Fruit fly (Drosophila melanogaster) whole organism, embryonic: ENCODE data around the gene Pfdn2.

Experiments used
- C15 ChIP-seq: fragments of 200-800 bp; sonication (Bioruptor generic); IDR thresholded peaks from 3 replicates; pipeline ENCODE4 v1.3.6; 2022; ENCODE audit warnings: missing biosample characterization, missing genetic modification characterization
- CG10274 ChIP-seq: fragments of 200-800 bp; sonication (Bioruptor generic); optimal IDR thresholded peaks from 3 replicates; lab custom pipeline; 2017; ENCODE audit warnings: missing biosample characterization, mild to moderate bottlenecking, missing genetic modification characterization
- CG10366 ChIP-seq: fragments of 200-800 bp; sonication (Bioruptor generic); IDR thresholded peaks from 2 replicates; pipeline ENCODE4 v1.3.6; 2022; ENCODE audit warnings: missing biosample characterization, missing genetic modification characterization
- CG11398 ChIP-seq: fragments of 200-800 bp; sonication (Bioruptor generic); optimal IDR thresholded peaks from 2 replicates; lab custom pipeline; 2016; ENCODE audit warnings: missing biosample characterization, missing genetic modification characterization
- CG1233 ChIP-seq: fragments of 200-800 bp; sonication (Bioruptor generic); optimal IDR thresholded peaks from 4 replicates; lab custom pipeline; 2018; ENCODE audit warnings: missing biosample characterization, mild to moderate bottlenecking, missing genetic modification characterization
- CG14667 ChIP-seq: fragments of 200-800 bp; sonication (Bioruptor generic); IDR thresholded peaks from 2 replicates; pipeline ENCODE4 v1.3.6; 2022; ENCODE audit warnings: missing biosample characterization, missing genetic modification characterization
- CG14965 ChIP-seq: fragments of 200-800 bp; sonication (Bioruptor generic); optimal IDR thresholded peaks from 2 replicates; lab custom pipeline; 2016; ENCODE audit warnings: missing biosample characterization, missing genetic modification characterization, borderline replicate concordance
- CG17385 ChIP-seq: fragments of 200-800 bp; sonication (Bioruptor generic); optimal IDR thresholded peaks from 3 replicates; lab custom pipeline; 2018; ENCODE audit warnings: missing biosample characterization, mild to moderate bottlenecking, missing genetic modification characterization
- CG17829 ChIP-seq: fragments of 200-800 bp; optimal IDR thresholded peaks from 2 replicates; lab custom pipeline; 2019; ENCODE audit warnings: missing biosample characterization, mild to moderate bottlenecking, missing genetic modification characterization, moderate library complexity
- CG18764 ChIP-seq: fragments of 200-800 bp; sonication (Bioruptor generic); optimal IDR thresholded peaks from 3 replicates; lab custom pipeline; 2016; ENCODE audit warnings: missing biosample characterization, missing genetic modification characterization
- CG2116 ChIP-seq: fragments of 200-800 bp; sonication (Bioruptor generic); optimal IDR thresholded peaks from 3 replicates; lab custom pipeline; 2018; ENCODE audit warnings: missing biosample characterization, mild to moderate bottlenecking, missing genetic modification characterization
- CG2199 ChIP-seq: fragments of 200-800 bp; sonication (Bioruptor generic); IDR thresholded peaks from 3 replicates; pipeline ENCODE4 v1.3.6; 2022; ENCODE audit warnings: missing biosample characterization, missing genetic modification characterization
- CG30403 ChIP-seq: fragments of 200-800 bp; sonication (Bioruptor generic); optimal IDR thresholded peaks from 3 replicates; lab custom pipeline; 2016; ENCODE audit warnings: missing biosample characterization, missing genetic modification characterization
- CG3065 ChIP-seq: fragments of 200-800 bp; sonication (Bioruptor generic); optimal IDR thresholded peaks from 2 replicates; lab custom pipeline; 2016; ENCODE audit warnings: missing biosample characterization, missing genetic modification characterization
- CG32772 ChIP-seq: fragments of 200-800 bp; sonication (Bioruptor generic); IDR thresholded peaks from 2 replicates; pipeline ENCODE4 v1.3.6; 2022; ENCODE audit warnings: missing biosample characterization, missing genetic modification characterization
- CG6272 ChIP-seq: fragments of 200-800 bp; sonication (Bioruptor generic); IDR thresholded peaks from 2 replicates; pipeline ENCODE4 v1.3.6; 2022; ENCODE audit warnings: missing biosample characterization, missing genetic modification characterization
- CG6813 ChIP-seq: fragments of 200-800 bp; sonication (Bioruptor generic); optimal IDR thresholded peaks from 2 replicates; lab custom pipeline; 2017; ENCODE audit warnings: missing biosample characterization, missing genetic modification characterization, mild to moderate bottlenecking, moderate library complexity, missing genetic modification reagents
- CG6854 ChIP-seq: fragments of 200-800 bp; sonication (Bioruptor generic); optimal IDR thresholded peaks from 3 replicates; lab custom pipeline; 2017; ENCODE audit warnings: missing biosample characterization, mild to moderate bottlenecking, missing genetic modification characterization
- CG7786 ChIP-seq: fragments of 200-800 bp; sonication (Bioruptor generic); optimal IDR thresholded peaks from 2 replicates; lab custom pipeline; 2016; ENCODE audit warnings: missing biosample characterization, missing genetic modification characterization
- CG8089 ChIP-seq: fragments of 200-800 bp; sonication (Bioruptor generic); optimal IDR thresholded peaks from 3 replicates; lab custom pipeline; 2016; ENCODE audit warnings: missing biosample characterization, missing genetic modification characterization
- CG8290 ChIP-seq, 3 experiments: fragments of 200-800 bp; sonication (Bioruptor generic); optimal IDR thresholded peaks; 2 replicates each; lab custom pipeline; 2016 to 2019; ENCODE audit warnings: missing biosample characterization in 3 of 3, missing genetic modification characterization in 3 of 3, mild to moderate bottlenecking in 2 of 3, moderate library complexity in 1 of 3
- Drgx ChIP-seq: fragments of 200-800 bp; sonication (Bioruptor generic); IDR thresholded peaks from 2 replicates; pipeline ENCODE4 v1.3.6; 2022; ENCODE audit warnings: missing biosample characterization, missing genetic modification characterization
- H15 ChIP-seq: fragments of 200-800 bp; sonication (Bioruptor generic); IDR thresholded peaks from 3 replicates; pipeline ENCODE4 v1.3.6; 2022; ENCODE audit warnings: missing biosample characterization, missing genetic modification characterization
- HLH54F ChIP-seq: fragments of 200-800 bp; sonication (Bioruptor generic); optimal IDR thresholded peaks from 3 replicates; lab custom pipeline; 2016; ENCODE audit warnings: missing biosample characterization, missing genetic modification characterization
- NFAT ChIP-seq: fragments of 200-800 bp; sonication (Bioruptor generic); IDR thresholded peaks from 2 replicates; pipeline ENCODE4 v1.3.6; 2022; ENCODE audit warnings: missing biosample characterization, missing genetic modification characterization
- Nf-YC ChIP-seq: fragments of 200-800 bp; optimal IDR thresholded peaks from 3 replicates; lab custom pipeline; 2019; ENCODE audit warnings: missing biosample characterization, mild to moderate bottlenecking, missing genetic modification characterization, moderate library complexity
- Oaz ChIP-seq: fragments of 200-800 bp; sonication (Bioruptor generic); IDR thresholded peaks from 2 replicates; pipeline ENCODE4 v1.3.6; 2022; ENCODE audit warnings: missing biosample characterization, missing genetic modification characterization
- Ssrp ChIP-seq: fragments of 200-800 bp; sonication (Bioruptor generic); optimal IDR thresholded peaks from 2 replicates; lab custom pipeline; 2018; ENCODE audit warnings: missing biosample characterization, mild to moderate bottlenecking, missing genetic modification characterization, moderate library complexity
- ara ChIP-seq: fragments of 200-800 bp; sonication (Bioruptor generic); IDR thresholded peaks from 2 replicates; pipeline ENCODE4 v1.3.6; 2022; ENCODE audit warnings: missing biosample characterization, missing genetic modification characterization
- ato ChIP-seq: fragments of 200-800 bp; sonication (Bioruptor generic); IDR thresholded peaks from 2 replicates; pipeline ENCODE4 v1.3.6; 2022; ENCODE audit warnings: missing biosample characterization, missing genetic modification characterization; ENCODE audit not compliant: partially characterized antibody
- bab2 ChIP-seq: fragments of 200-800 bp; sonication (Bioruptor generic); optimal IDR thresholded peaks from 2 replicates; lab custom pipeline; 2016; ENCODE audit warnings: missing biosample characterization, missing genetic modification characterization
- bcd ChIP-seq: fragments of 200-800 bp; sonication (Bioruptor generic); optimal IDR thresholded peaks from 2 replicates; lab custom pipeline; 2017; ENCODE audit warnings: missing biosample characterization, mild to moderate bottlenecking, missing genetic modification characterization
- bigmax ChIP-seq: fragments of 200-800 bp; sonication (Bioruptor generic); optimal IDR thresholded peaks from 2 replicates; lab custom pipeline; 2018; ENCODE audit warnings: missing biosample characterization, mild to moderate bottlenecking, missing genetic modification characterization
- br ChIP-seq: fragments of >200 bp; optimal IDR thresholded peaks from 2 replicates; lab custom pipeline; 2017
- cwo ChIP-seq: fragments of 200-800 bp; sonication (Bioruptor generic); optimal IDR thresholded peaks from 3 replicates; lab custom pipeline; 2017; ENCODE audit warnings: missing biosample characterization, missing genetic modification characterization, mild to moderate bottlenecking, moderate library complexity, missing genetic modification reagents
- fd102C ChIP-seq: fragments of 200-800 bp; sonication (Bioruptor generic); optimal IDR thresholded peaks from 2 replicates; lab custom pipeline; 2018; ENCODE audit warnings: missing biosample characterization, mild to moderate bottlenecking, missing genetic modification characterization, moderate library complexity
- fu2 ChIP-seq: fragments of 200-800 bp; sonication (Bioruptor generic); optimal IDR thresholded peaks from 2 replicates; lab custom pipeline; 2016; ENCODE audit warnings: missing biosample characterization, missing genetic modification characterization
- insv ChIP-seq, 2 experiments: fragments of 200-800 bp; sonication (Bioruptor generic); optimal IDR thresholded peaks; 3 replicates each; lab custom pipeline; 2016 to 2018; ENCODE audit warnings: missing biosample characterization in 2 of 2, missing genetic modification characterization in 2 of 2
- inv ChIP-seq: fragments of 200-800 bp; sonication (Bioruptor generic); IDR thresholded peaks from 2 replicates; pipeline ENCODE4 v1.3.6; 2022; ENCODE audit warnings: missing biosample characterization, missing genetic modification characterization; ENCODE audit not compliant: partially characterized antibody
- mld ChIP-seq: fragments of 200-800 bp; sonication (Bioruptor generic); IDR thresholded peaks from 3 replicates; pipeline ENCODE4 v1.3.6; 2022; ENCODE audit warnings: missing biosample characterization, missing genetic modification characterization; ENCODE audit not compliant: partially characterized antibody
- odd ChIP-seq: fragments of 200-800 bp; sonication (Bioruptor generic); optimal IDR thresholded peaks from 2 replicates; lab custom pipeline; 2017; ENCODE audit warnings: missing biosample characterization, mild to moderate bottlenecking, missing genetic modification characterization
- pum ChIP-seq: fragments of 200-800 bp; sonication (Bioruptor generic); optimal IDR thresholded peaks from 2 replicates; lab custom pipeline; 2016; ENCODE audit warnings: missing biosample characterization, missing genetic modification characterization
- sens-2 ChIP-seq: fragments of 200-800 bp; sonication (Bioruptor generic); IDR thresholded peaks from 2 replicates; pipeline ENCODE4 v1.3.6; 2022; ENCODE audit warnings: missing biosample characterization, missing genetic modification characterization
- slou ChIP-seq: fragments of 200-800 bp; sonication (Bioruptor generic); optimal IDR thresholded peaks from 3 replicates; lab custom pipeline; 2016; ENCODE audit warnings: missing biosample characterization, missing genetic modification characterization
- stwl ChIP-seq: fragments of 200-800 bp; sonication (Bioruptor generic); optimal IDR thresholded peaks from 3 replicates; lab custom pipeline; 2018; ENCODE audit warnings: missing biosample characterization, mild to moderate bottlenecking, missing genetic modification characterization, moderate library complexity
- zen ChIP-seq: fragments of 200-800 bp; sonication (Bioruptor generic); optimal IDR thresholded peaks from 3 replicates; lab custom pipeline; 2018; ENCODE audit warnings: missing biosample characterization, mild to moderate bottlenecking, missing genetic modification characterization, moderate library complexity
- zfh1 ChIP-seq: fragments of 200-800 bp; sonication (Bioruptor generic); IDR thresholded peaks from 3 replicates; pipeline ENCODE4 v1.3.6; 2022; ENCODE audit warnings: missing biosample characterization, missing genetic modification characterization

Gene Pfdn2

DNA sequence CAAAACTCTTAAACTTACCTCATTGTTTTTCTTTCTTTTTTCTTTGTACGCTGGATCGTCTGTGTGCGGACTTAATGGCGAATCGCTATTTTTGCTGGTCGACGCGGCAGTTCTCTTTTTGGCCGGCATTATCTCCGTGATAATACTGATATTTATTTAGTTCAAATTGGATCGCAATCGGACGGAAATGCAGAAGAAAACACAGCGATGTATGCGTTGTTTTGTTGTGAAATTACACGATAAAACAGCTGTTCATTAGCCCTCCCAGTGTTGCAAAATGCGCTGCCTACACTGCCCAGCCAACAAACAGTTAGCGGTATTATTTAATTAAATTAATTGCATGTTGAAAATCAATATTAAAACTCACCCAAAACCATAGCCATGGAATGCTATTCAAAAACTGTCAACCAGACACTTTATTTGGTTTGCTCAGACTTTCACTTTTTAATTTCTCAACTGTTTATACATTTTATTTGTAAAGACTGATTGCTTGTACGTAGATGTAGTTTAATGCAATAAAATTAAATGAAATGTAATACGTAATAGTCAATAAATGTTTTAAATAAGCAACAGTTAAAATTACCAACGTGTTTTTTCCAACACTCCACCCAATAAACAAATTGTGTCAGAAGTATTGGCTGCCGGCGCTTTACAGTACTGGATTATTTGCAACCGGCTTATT is 23.9 kb upstream of the Pfdn2 start, which contains the start of the genes Irbp18 and APP-BP1 (continued):
- TF ChIP-seq sens-2 (GFP tag; lab: Robert Waterston, UW) (peak; percentile 72), CG2199 (GFP tag; lab: Robert Waterston, UW) (0 out of 3 replicates have a peak, but pooled peaks have one; percentile 43), odd (peak; percentile 85), CG30403 (GFP tag; lab: Kevin White, UChicago) (peak; percentile 98), CG8290 (GFP tag; optimal IDR thresholded peaks at IDR 0.05; lab: Kevin White, UChicago) (peak; percentile 87), CG8290 (tag; optimal IDR thresholded peaks at IDR 0.05; lab: Kevin White, UChicago) (peak; percentile 81 to 92), fd102C (GFP tag; lab: Kevin White, UChicago) (peak; percentile 76), CG10366 (peak; percentile 84), CG6854 (GFP tag; lab: Kevin White, UChicago) (peak; percentile 87)
- TF ChIP-seq, all 482 proteins: peak for 427

DNA sequence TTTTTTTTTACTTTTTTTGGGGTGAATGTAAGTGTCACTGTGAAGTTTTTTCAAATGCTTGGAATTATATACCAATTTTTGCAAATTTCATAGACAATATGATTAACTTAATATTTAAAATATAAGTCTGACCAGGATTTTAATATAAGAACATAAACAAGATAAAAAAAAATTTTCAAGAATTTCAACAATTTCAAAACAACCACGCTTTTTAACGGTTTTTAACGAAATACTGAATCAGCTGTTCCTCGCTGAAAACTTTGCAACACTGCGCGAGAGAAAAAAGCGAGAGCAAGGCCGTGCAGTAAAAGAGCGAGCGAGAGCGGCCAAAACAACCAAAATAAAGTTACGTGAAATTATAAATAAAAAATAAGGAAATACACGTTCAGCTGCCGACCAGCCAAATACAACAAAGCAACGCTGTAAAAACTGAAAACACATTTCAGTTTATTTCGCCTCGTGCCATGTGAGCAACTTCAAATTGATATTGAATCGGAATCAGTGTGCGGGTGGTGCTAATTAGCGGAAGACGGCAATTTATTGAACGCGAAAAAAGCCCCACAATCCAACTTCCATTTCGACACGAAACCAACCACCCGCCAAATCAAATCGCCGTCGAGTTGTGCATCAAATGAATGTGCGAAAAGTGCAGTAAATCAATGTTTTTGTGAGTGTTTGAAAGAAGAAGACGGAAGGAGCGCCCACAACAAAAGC is 22.2 kb upstream of the Pfdn2 start, which contains the start of the genes CG46439, Iyd and CG33947:
Gene CG46439 (minus strand): TSS at position 51 of the 714 bp plus-strand sequence.
Gene Iyd (minus strand): TSS at position 51 of the 714 bp plus-strand sequence.
Gene CG33947 (plus strand): TSS at position 302 of the 714 bp plus-strand sequence.
- TF ChIP-seq inv (GFP tag; lab: Robert Waterston, UW) (no peak), CG10274 (no peak), NFAT (no peak), stwl (tag; lab: Kevin White, UChicago) (peak; percentile 70), insv (GFP tag; optimal IDR thresholded peaks at IDR 0.05; lab: Kevin White, UChicago) (no peak), CG14667 (no peak), bigmax (no peak), Drgx (GFP tag; lab: Robert Waterston, UW) (peak; percentile 71), CG8089 (no peak), bab2 (no peak), CG1233 (GFP tag; lab: Kevin White, UChicago) (no peak), CG17385 (GFP tag; lab: Kevin White, UChicago) (peak; percentile 80), cwo (GFP tag; lab: Kevin White, UChicago) (peak; percentile 28), Ssrp (tag; lab: Kevin White, UChicago) (no peak), CG7786 (GFP tag; lab: Kevin White, UChicago) (no peak), CG32772 (GFP tag; lab: Robert Waterston, UW) (no peak), bcd (GFP tag; lab: Kevin White, UChicago) (no peak), ara (GFP tag; lab: Robert Waterston, UW) (no peak), CG6813 (GFP tag; lab: Kevin White, UChicago) (no peak), zfh1 (GFP tag; lab: Robert Waterston, UW) (0 out of 3 replicates have a peak, but pooled peaks have one; percentile 32), CG3065 (no peak), CG17829 (peak; percentile 29), br (lab: Kevin White, UChicago) (no peak), CG14965 (no peak), C15 (0 out of 3 replicates have a peak, but pooled peaks have one; percentile 19), slou (GFP tag; lab: Kevin White, UChicago) (no peak), CG6272 (no peak), Oaz (no peak), HLH54F (GFP tag; lab: Kevin White, UChicago) (peak; percentile 0), zen (no peak), CG2116 (GFP tag; lab: Kevin White, UChicago) (peak; percentile 37), odd (no peak), ato (GFP tag; lab: Robert Waterston, UW) (0 out of 2 replicates have a peak, but pooled peaks have one; percentile 28), CG11398 (GFP tag; lab: Kevin White, UChicago) (no peak), mld (no peak), Nf-YC (tag; lab: Kevin White, UChicago) (peak; percentile 13), fu2 (no peak), H15 (GFP tag; lab: Robert Waterston, UW) (no peak), CG18764 (no peak), pum (no peak)
